Worm (Caenorhabditis elegans): Measurements from ENCODE around the gene try-3.

The try-3 gene

DNA sequence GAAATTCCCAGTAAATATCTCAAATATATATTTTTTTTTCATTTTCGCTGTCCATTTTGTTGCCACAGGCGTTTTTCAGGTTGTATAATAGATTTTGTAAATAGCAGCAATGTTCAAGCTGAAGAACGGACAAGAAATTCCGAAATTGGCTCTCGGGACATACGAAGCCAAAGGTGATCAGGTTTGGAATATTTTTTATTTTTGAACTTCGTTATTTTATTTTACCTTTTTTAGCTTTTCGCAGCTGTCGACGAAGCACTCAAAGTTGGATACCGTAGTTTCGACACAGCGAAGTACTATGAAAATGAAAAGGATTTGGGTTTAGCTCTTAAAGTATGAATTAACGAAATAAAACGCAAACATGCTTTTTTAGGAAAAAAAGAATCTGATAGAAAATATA, 32.4 kb upstream of the try-3 start, which contains the start of gene C01G5.5:
Gene C01G5.5 (plus strand): TSS at position 80 of the 400 bp plus-strand sequence.
- TF ChIP-seq hmbx-1 (tag; optimal IDR thresholded peaks at IDR 0.05) = no peak
- no peak for TF ChIP-seq F13C5.2 (tag; optimal IDR thresholded peaks at IDR 0.05)
- TF ChIP-seq scrt-1 (GFP tag; IDR thresholded peaks at IDR 0.05) = no peak
- no peak for TF ChIP-seq flt-1 (GFP tag; IDR thresholded peaks at IDR 0.05)
- no peak for TF ChIP-seq ceh-13 (GFP tag; optimal IDR thresholded peaks at IDR 0.05)
- no peak for TF ChIP-seq ets-7 (tag; optimal IDR thresholded peaks at IDR 0.05)
- no peak for TF ChIP-seq ceh-36 (tag; optimal IDR thresholded peaks at IDR 0.05)
- TF ChIP-seq tbx-37 (GFP tag; conservative IDR thresholded peaks at IDR 0.05) = no peak
- TF ChIP-seq sea-1 (GFP tag; conservative IDR thresholded peaks at IDR 0.05) = no peak
- TF ChIP-seq B0310.2 (tag; optimal IDR thresholded peaks at IDR 0.05) = no peak
- TF ChIP-seq hnd-1 (tag; optimal IDR thresholded peaks at IDR 0.05) = no peak
- no peak for TF ChIP-seq tra-4 (tag; optimal IDR thresholded peaks at IDR 0.05)
- TF ChIP-seq pes-1 (GFP tag; IDR thresholded peaks at IDR 0.05) = no peak
- TF ChIP-seq ama-1 (optimal IDR thresholded peaks at IDR 0.05) = no peak
- TF ChIP-seq aly-1 (tag; optimal IDR thresholded peaks at IDR 0.05) = no peak
- TF ChIP-seq tbx-11 (GFP tag; IDR thresholded peaks at IDR 0.05) = no peak
- no peak for TF ChIP-seq hmg-4 (GFP tag; optimal IDR thresholded peaks at IDR 0.05)

DNA sequence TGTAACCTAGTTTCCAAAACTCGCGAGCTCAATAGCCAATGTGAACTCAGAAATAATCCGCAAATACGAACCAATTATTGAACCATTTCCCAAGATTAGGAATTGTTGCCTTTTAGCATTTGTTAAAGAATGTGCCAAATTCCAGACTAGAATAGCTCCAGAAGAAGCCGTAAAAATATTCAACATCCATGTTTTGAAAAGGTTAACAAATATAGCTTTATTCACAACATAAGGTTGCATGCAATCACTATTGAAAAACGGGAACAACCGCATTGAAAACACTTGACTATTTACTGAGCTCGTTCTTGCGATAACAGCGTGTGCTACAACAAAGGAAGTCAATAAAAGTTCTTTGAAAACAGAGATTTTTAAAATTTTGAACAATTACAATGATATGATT, 30.4 kb upstream of the try-3 start:
- TF ChIP-seq B0310.2 (tag; optimal IDR thresholded peaks at IDR 0.05) = no peak
- TF ChIP-seq tra-4 (tag; optimal IDR thresholded peaks at IDR 0.05) = no peak
- TF ChIP-seq F13C5.2 (tag; optimal IDR thresholded peaks at IDR 0.05) = no peak
- no peak for TF ChIP-seq hnd-1 (tag; optimal IDR thresholded peaks at IDR 0.05)
- no peak for TF ChIP-seq ceh-36 (tag; optimal IDR thresholded peaks at IDR 0.05)
- TF ChIP-seq hmbx-1 (tag; optimal IDR thresholded peaks at IDR 0.05) = no peak
- no peak for TF ChIP-seq tbx-37 (GFP tag; conservative IDR thresholded peaks at IDR 0.05)
- no peak for TF ChIP-seq pes-1 (GFP tag; IDR thresholded peaks at IDR 0.05)
- no peak for TF ChIP-seq ama-1 (optimal IDR thresholded peaks at IDR 0.05)
- TF ChIP-seq sea-1 (GFP tag; conservative IDR thresholded peaks at IDR 0.05) = no peak
- no peak for TF ChIP-seq ceh-13 (GFP tag; optimal IDR thresholded peaks at IDR 0.05)
- no peak for TF ChIP-seq flt-1 (GFP tag; IDR thresholded peaks at IDR 0.05)
- TF ChIP-seq scrt-1 (GFP tag; IDR thresholded peaks at IDR 0.05) = no peak
- TF ChIP-seq tbx-11 (GFP tag; IDR thresholded peaks at IDR 0.05) = no peak
- TF ChIP-seq hmg-4 (GFP tag; optimal IDR thresholded peaks at IDR 0.05) = no peak

- TF ChIP-seq sea-1 (GFP tag; conservative IDR thresholded peaks at IDR 0.05) (no peak), ceh-36 (tag; optimal IDR thresholded peaks at IDR 0.05) (no peak), B0310.2 (tag; optimal IDR thresholded peaks at IDR 0.05) (no peak), tbx-11 (GFP tag; IDR thresholded peaks at IDR 0.05) (no peak), tbx-37 (GFP tag; conservative IDR thresholded peaks at IDR 0.05) (no peak), hnd-1 (tag; optimal IDR thresholded peaks at IDR 0.05) (no peak), aly-1 (tag; optimal IDR thresholded peaks at IDR 0.05) (no peak), tra-4 (tag; optimal IDR thresholded peaks at IDR 0.05) (no peak), pes-1 (GFP tag; IDR thresholded peaks at IDR 0.05) (no peak), ama-1 (optimal IDR thresholded peaks at IDR 0.05) (no peak), scrt-1 (GFP tag; IDR thresholded peaks at IDR 0.05) (no peak), ceh-13 (GFP tag; optimal IDR thresholded peaks at IDR 0.05) (no peak), F13C5.2 (tag; optimal IDR thresholded peaks at IDR 0.05) (no peak), hmg-4 (GFP tag; optimal IDR thresholded peaks at IDR 0.05) (no peak), flt-1 (GFP tag; IDR thresholded peaks at IDR 0.05) (no peak), ets-7 (tag; optimal IDR thresholded peaks at IDR 0.05) (no peak), hmbx-1 (tag; optimal IDR thresholded peaks at IDR 0.05) (no peak)
These were observed 28.8 kb upstream of the try-3 start for ce11 chrIV:6528202-6528601.

DNA sequence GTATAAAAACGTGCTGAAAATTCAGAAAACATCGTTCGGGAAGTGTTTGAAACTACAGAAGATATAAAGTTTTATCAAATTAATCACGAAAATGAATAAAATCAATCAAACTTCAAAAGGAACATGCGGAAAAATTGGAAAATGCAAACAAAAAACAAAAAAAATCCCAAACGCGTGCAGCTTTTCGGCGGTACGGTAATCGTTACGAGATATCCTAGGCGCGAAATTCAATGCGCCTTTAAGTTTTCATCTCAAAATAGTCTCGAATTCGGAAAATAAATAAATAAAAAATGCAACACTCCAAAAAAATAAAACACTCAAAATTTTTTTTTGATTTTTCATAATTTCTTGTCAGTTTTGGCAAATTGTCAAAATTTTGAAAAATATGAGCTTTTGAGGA, 27.1 kb upstream of the try-3 start:
- TF ChIP-seq ceh-13 (GFP tag; optimal IDR thresholded peaks at IDR 0.05) (no peak), tbx-37 (GFP tag; conservative IDR thresholded peaks at IDR 0.05) (no peak)

- TF ChIP-seq hmg-4 (GFP tag; optimal IDR thresholded peaks at IDR 0.05) = no peak
- TF ChIP-seq pes-1 (GFP tag; IDR thresholded peaks at IDR 0.05) = no peak
- no peak for TF ChIP-seq tra-4 (tag; optimal IDR thresholded peaks at IDR 0.05)
- no peak for TF ChIP-seq F13C5.2 (tag; optimal IDR thresholded peaks at IDR 0.05)
- TF ChIP-seq tbx-11 (GFP tag; IDR thresholded peaks at IDR 0.05) = no peak
- TF ChIP-seq hmbx-1 (tag; optimal IDR thresholded peaks at IDR 0.05) = no peak
- no peak for TF ChIP-seq scrt-1 (GFP tag; IDR thresholded peaks at IDR 0.05)
- no peak for TF ChIP-seq ceh-13 (GFP tag; optimal IDR thresholded peaks at IDR 0.05)
- no peak for TF ChIP-seq ets-7 (tag; optimal IDR thresholded peaks at IDR 0.05)
- TF ChIP-seq flt-1 (GFP tag; IDR thresholded peaks at IDR 0.05) = no peak
- no peak for TF ChIP-seq aly-1 (tag; optimal IDR thresholded peaks at IDR 0.05)
- TF ChIP-seq hnd-1 (tag; optimal IDR thresholded peaks at IDR 0.05) = no peak
These were observed 25.5 kb upstream of the try-3 start, which contains the start of gene C01G5.4 for ce11 chrIV:6531450-6531849. Gene C01G5.4, plus strand, starts transcription at chrIV:6531750.

DNA sequence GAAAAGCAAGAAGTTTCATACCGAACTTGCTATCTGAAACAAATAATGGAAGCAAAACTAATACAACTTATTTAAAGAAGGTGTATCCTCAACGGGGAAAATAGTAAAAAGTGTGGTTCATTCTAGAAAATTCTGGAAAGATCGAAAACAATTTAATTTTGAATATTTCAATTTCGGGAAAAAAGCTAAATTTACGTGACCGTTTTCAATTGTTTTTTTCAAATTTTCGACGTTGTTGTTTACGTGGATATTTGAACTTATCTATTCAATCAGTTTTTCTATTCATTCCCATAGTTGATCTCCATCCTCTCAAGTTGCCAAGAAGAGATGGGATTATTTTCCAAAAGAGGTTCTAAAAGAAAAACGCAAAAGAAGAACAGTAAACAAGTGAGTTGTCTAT, 21.0 kb upstream of the try-3 start, which contains the start of gene C01G5.3:
Gene C01G5.3 (plus strand): TSS at position 301 of the 400 bp plus-strand sequence.
- TF ChIP-seq hnd-1 (tag; optimal IDR thresholded peaks at IDR 0.05) (no peak), hmbx-1 (tag; optimal IDR thresholded peaks at IDR 0.05) (no peak), ceh-36 (tag; optimal IDR thresholded peaks at IDR 0.05) (no peak), ama-1 (optimal IDR thresholded peaks at IDR 0.05) (no peak), ceh-13 (GFP tag; optimal IDR thresholded peaks at IDR 0.05) (no peak), B0310.2 (tag; optimal IDR thresholded peaks at IDR 0.05) (no peak), pes-1 (GFP tag; IDR thresholded peaks at IDR 0.05) (no peak), ets-7 (tag; optimal IDR thresholded peaks at IDR 0.05) (no peak), hmg-4 (GFP tag; optimal IDR thresholded peaks at IDR 0.05) (no peak)

ce11 chrIV:6541435-6541834, 15.5 kb upstream of the try-3 start, which contains the start of gene C01G5.25:
Gene C01G5.25, plus strand, starts transcription at chrIV:6541684.
- TF ChIP-seq hmg-4 (GFP tag; optimal IDR thresholded peaks at IDR 0.05) = no peak
- no peak for TF ChIP-seq hmbx-1 (tag; optimal IDR thresholded peaks at IDR 0.05)
- no peak for TF ChIP-seq flt-1 (GFP tag; IDR thresholded peaks at IDR 0.05)
- no peak for TF ChIP-seq pes-1 (GFP tag; IDR thresholded peaks at IDR 0.05)
- TF ChIP-seq ceh-36 (tag; optimal IDR thresholded peaks at IDR 0.05) = no peak
- no peak for TF ChIP-seq tra-4 (tag; optimal IDR thresholded peaks at IDR 0.05)
- no peak for TF ChIP-seq scrt-1 (GFP tag; IDR thresholded peaks at IDR 0.05)
- no peak for TF ChIP-seq sea-1 (GFP tag; conservative IDR thresholded peaks at IDR 0.05)
- no peak for TF ChIP-seq F13C5.2 (tag; optimal IDR thresholded peaks at IDR 0.05)
- no peak for TF ChIP-seq ets-7 (tag; optimal IDR thresholded peaks at IDR 0.05)
- no peak for TF ChIP-seq hnd-1 (tag; optimal IDR thresholded peaks at IDR 0.05)
- TF ChIP-seq tbx-11 (GFP tag; IDR thresholded peaks at IDR 0.05) = no peak
- no peak for TF ChIP-seq ama-1 (optimal IDR thresholded peaks at IDR 0.05)
- no peak for TF ChIP-seq ceh-13 (GFP tag; optimal IDR thresholded peaks at IDR 0.05)
- TF ChIP-seq aly-1 (tag; optimal IDR thresholded peaks at IDR 0.05) = no peak
- no peak for TF ChIP-seq B0310.2 (tag; optimal IDR thresholded peaks at IDR 0.05)
- TF ChIP-seq tbx-37 (GFP tag; conservative IDR thresholded peaks at IDR 0.05) = no peak
